Worm (Caenorhabditis elegans) whole organism, L2 larva: ENCODE results near the gene T27E7.3.

Experiments
- ZK546.5 ChIP-seq: sonication (generic microtip); optimal IDR thresholded peaks from 2 replicates; lab custom pipeline; 2017; ENCODE audit warnings: missing biosample characterization, missing genetic modification characterization
- ama-1 ChIP-seq: fragments of 150-350 bp; optimal IDR thresholded peaks from 2 replicates; lab custom pipeline; 2018; ENCODE audit warnings: inconsistent platforms
- blmp-1 ChIP-seq: sonication (generic microtip); optimal IDR thresholded peaks from 2 replicates; lab custom pipeline; 2017; ENCODE audit warnings: missing genetic modification characterization, mild to moderate bottlenecking, missing compliant biosample characterization, antibody characterized with exemption, moderate library complexity; ENCODE audit not compliant: insufficient read depth
- ceh-82 ChIP-seq: fragments of 150-350 bp; optimal IDR thresholded peaks from 2 replicates; lab custom pipeline; 2014; ENCODE audit warnings: missing biosample characterization, missing genetic modification characterization
- gmeb-1 ChIP-seq: fragments of 150-350 bp; optimal IDR thresholded peaks from 2 replicates; lab custom pipeline; 2014; ENCODE audit warnings: missing biosample characterization, missing genetic modification characterization
- lin-13 ChIP-seq: fragments of 150-350 bp; optimal IDR thresholded peaks from 2 replicates; lab custom pipeline; 2014; ENCODE audit warnings: missing biosample characterization, missing genetic modification reagents, missing genetic modification characterization
- nhr-77 ChIP-seq: fragments of 150-350 bp; optimal IDR thresholded peaks from 2 replicates; lab custom pipeline; 2014; ENCODE audit warnings: missing biosample characterization, missing genetic modification characterization
- snpc-4 ChIP-seq: fragments of 150-350 bp; optimal IDR thresholded peaks from 2 replicates; lab custom pipeline; 2014; ENCODE audit warnings: missing biosample characterization, missing genetic modification characterization
- ztf-1 ChIP-seq: fragments of 200-800 bp; sonication (Bioruptor generic); conservative IDR thresholded peaks from 2 replicates; pipeline ENCODE4 v1.3.6; 2022; ENCODE audit warnings: missing genetic modification characterization, missing compliant biosample characterization
- ztf-11 ChIP-seq: sonication (generic microtip); optimal IDR thresholded peaks from 2 replicates; lab custom pipeline; 2017; ENCODE audit warnings: missing biosample characterization, missing genetic modification characterization
- ztf-4 ChIP-seq: fragments of 150-350 bp; optimal IDR thresholded peaks from 2 replicates; lab custom pipeline; 2014; ENCODE audit warnings: missing biosample characterization, missing genetic modification characterization

DNA sequence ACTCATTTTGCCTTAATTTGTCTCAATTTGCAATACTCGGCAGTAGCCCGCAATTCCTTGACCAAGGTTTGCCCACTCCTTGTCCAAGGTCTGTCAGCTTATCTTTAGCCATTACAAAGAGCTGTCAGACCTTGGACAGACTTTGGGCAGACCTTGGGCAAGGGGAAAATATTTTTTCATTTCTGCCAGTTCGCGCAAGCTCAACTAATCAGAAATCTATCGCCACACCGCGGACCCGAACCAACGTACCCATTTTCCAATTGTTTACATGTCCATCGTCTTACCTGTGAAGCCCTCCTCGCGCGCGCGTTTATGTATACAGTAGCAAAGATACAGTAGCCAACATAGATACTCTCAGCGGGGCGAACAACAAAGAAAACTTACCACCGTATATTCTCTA lies 13.7 kb upstream of the T27E7.3 start:
- TF ChIP-seq nhr-77, result no peak
- no peak for TF ChIP-seq snpc-4
- TF ChIP-seq gmeb-1 (tag; lab: Kevin White, UChicago), result no peak
- no peak for TF ChIP-seq blmp-1 (tag; lab: Kevin White, UChicago)
- TF ChIP-seq ama-1 (lab: Kevin White, UChicago), result no peak
- no peak for TF ChIP-seq lin-13
- TF ChIP-seq ceh-82 (tag; lab: Kevin White, UChicago), result no peak
- no peak for TF ChIP-seq ztf-1 (GFP tag; lab: Robert Waterston, UW)
- no peak for TF ChIP-seq ztf-11 (tag; lab: Kevin White, UChicago)
- TF ChIP-seq ztf-4 (tag; lab: Kevin White, UChicago), result no peak
- no peak for TF ChIP-seq ZK546.5 (tag; lab: Kevin White, UChicago)
